Worm (Caenorhabditis elegans): Measurements from ENCODE around the gene lect-2.
A peak's percentile ranks its signal among the peaks of the same experiment; 100 is the strongest.

The lect-2 gene

ce11 chrII:5774120-5774519, 16.4 kb upstream of the lect-2 start, which contains the start of the genes dmd-5 and F10C1.1:
Gene dmd-5 (minus strand): TSS chrII:5774220.
Gene F10C1.1 (plus strand): TSS chrII:5774229.
- no peak for TF ChIP-seq zip-5 (tag; optimal IDR thresholded peaks at IDR 0.05)
- no peak for TF ChIP-seq C08G9.2 (tag; optimal IDR thresholded peaks at IDR 0.05)
- TF ChIP-seq elt-2 (tag; optimal IDR thresholded peaks at IDR 0.05): no peak
- TF ChIP-seq madf-2 (tag; optimal IDR thresholded peaks at IDR 0.05): no peak
- TF ChIP-seq ztf-16 (tag; optimal IDR thresholded peaks at IDR 0.05): no peak
- TF ChIP-seq rnt-1 (tag; optimal IDR thresholded peaks at IDR 0.05): no peak
- TF ChIP-seq hlh-13 (GFP tag; optimal IDR thresholded peaks at IDR 0.05): no peak
- no peak for TF ChIP-seq gmeb-2 (tag; optimal IDR thresholded peaks at IDR 0.05)
- no peak for TF ChIP-seq ceh-9 (tag; optimal IDR thresholded peaks at IDR 0.05)
- no peak for TF ChIP-seq ceh-31 (tag; optimal IDR thresholded peaks at IDR 0.05)
- TF ChIP-seq ahr-1 (tag; optimal IDR thresholded peaks at IDR 0.05): no peak
- TF ChIP-seq pax-1 (tag; optimal IDR thresholded peaks at IDR 0.05): no peak
- TF ChIP-seq K09A11.1 (tag; optimal IDR thresholded peaks at IDR 0.05; ENCODE audit: insufficient read depth): no peak
- TF ChIP-seq tbx-2 (tag; optimal IDR thresholded peaks at IDR 0.05): no peak
- no peak for TF ChIP-seq ttx-3 (tag; optimal IDR thresholded peaks at IDR 0.05)

- TF ChIP-seq pha-2 (tag; optimal IDR thresholded peaks at IDR 0.05) (no peak), nhr-232 (tag; optimal IDR thresholded peaks at IDR 0.05) (no peak), unc-86 (tag; optimal IDR thresholded peaks at IDR 0.05) (no peak), F13H6.1 (tag; optimal IDR thresholded peaks at IDR 0.05) (no peak), hlh-15 (tag; optimal IDR thresholded peaks at IDR 0.05) (no peak), ceh-22 (tag; optimal IDR thresholded peaks at IDR 0.05) (no peak), ceh-48 (tag; optimal IDR thresholded peaks at IDR 0.05) (no peak)
These were observed 15.6 kb upstream of the lect-2 start for ce11 chrII:5774879-5775278.

- TF ChIP-seq madf-2 (tag; optimal IDR thresholded peaks at IDR 0.05) (no peak), pag-3 (tag; optimal IDR thresholded peaks at IDR 0.05; ENCODE audit: borderline replicate concordance) (no peak), zip-5 (tag; optimal IDR thresholded peaks at IDR 0.05) (no peak), hlh-15 (tag; optimal IDR thresholded peaks at IDR 0.05) (no peak), odd-2 (tag; optimal IDR thresholded peaks at IDR 0.05) (no peak), ama-1 (optimal IDR thresholded peaks at IDR 0.05) (no peak), ceh-2 (tag; optimal IDR thresholded peaks at IDR 0.05) (no peak)
These were observed 13.2 kb upstream of the lect-2 start for ce11 chrII:5777372-5777771.

DNA sequence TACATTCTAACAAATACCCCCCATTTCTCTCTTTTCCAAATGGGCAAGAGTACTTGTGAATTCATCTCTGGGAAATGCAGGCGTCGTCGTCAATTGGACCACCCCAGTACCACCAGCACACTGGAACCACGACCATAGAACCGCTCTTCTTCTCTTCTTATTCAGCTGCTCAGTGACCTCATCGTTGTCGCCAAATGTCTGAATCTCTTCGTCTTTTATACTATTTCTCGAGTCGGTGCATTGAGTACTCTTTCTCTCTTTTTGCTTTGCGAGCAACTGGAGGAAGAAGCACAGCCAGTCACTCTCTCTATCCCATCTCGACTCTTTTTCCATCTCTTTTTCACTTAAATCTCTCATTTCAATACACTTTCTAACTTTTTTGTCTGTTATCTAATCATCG, 10.7 kb upstream of the lect-2 start:
- TF ChIP-seq hlh-30 (tag; optimal IDR thresholded peaks at IDR 0.05; ENCODE audit: insufficient read depth): no peak
- TF ChIP-seq lin-11 (tag; optimal IDR thresholded peaks at IDR 0.05): no peak
- TF ChIP-seq ceh-18 (tag; optimal IDR thresholded peaks at IDR 0.05): peak; percentile 46
- no peak for TF ChIP-seq fkh-10 (GFP tag; optimal IDR thresholded peaks at IDR 0.05)
- no peak for TF ChIP-seq unc-86 (tag; optimal IDR thresholded peaks at IDR 0.05)
- no peak for TF ChIP-seq rnt-1 (tag; optimal IDR thresholded peaks at IDR 0.05)
- no peak for TF ChIP-seq zip-5 (tag; optimal IDR thresholded peaks at IDR 0.05)
- no peak for TF ChIP-seq odd-2 (tag; optimal IDR thresholded peaks at IDR 0.05)
- no peak for TF ChIP-seq F13H6.1 (tag; optimal IDR thresholded peaks at IDR 0.05)
- no peak for TF ChIP-seq pqm-1 (tag; optimal IDR thresholded peaks at IDR 0.05)
- no peak for TF ChIP-seq mec-3 (tag; optimal IDR thresholded peaks at IDR 0.05; ENCODE audit: borderline replicate concordance)
- TF ChIP-seq ama-1 (optimal IDR thresholded peaks at IDR 0.05): no peak
- TF ChIP-seq T23F11.4 (GFP tag; optimal IDR thresholded peaks at IDR 0.05): no peak
- TF ChIP-seq dmd-4 (tag; optimal IDR thresholded peaks at IDR 0.05; ENCODE audit: borderline replicate concordance): no peak
- no peak for TF ChIP-seq nhr-232 (tag; optimal IDR thresholded peaks at IDR 0.05)
- TF ChIP-seq K09A11.1 (tag; optimal IDR thresholded peaks at IDR 0.05; ENCODE audit: insufficient read depth): no peak
- no peak for TF ChIP-seq C08G9.2 (tag; optimal IDR thresholded peaks at IDR 0.05)
- TF ChIP-seq sdc-2 (tag; optimal IDR thresholded peaks at IDR 0.05): no peak
- TF ChIP-seq fax-1 (tag; optimal IDR thresholded peaks at IDR 0.05): no peak
- no peak for TF ChIP-seq fkh-6 (tag; optimal IDR thresholded peaks at IDR 0.05)
- peak; percentile 11 for TF ChIP-seq tbx-2 (tag; optimal IDR thresholded peaks at IDR 0.05)
- TF ChIP-seq tbx-7 (tag; optimal IDR thresholded peaks at IDR 0.05): no peak
- TF ChIP-seq unc-42 (tag; optimal IDR thresholded peaks at IDR 0.05): peak; percentile 67
- TF ChIP-seq ceh-2 (tag; optimal IDR thresholded peaks at IDR 0.05): no peak
- peak; percentile 21 for TF ChIP-seq ceh-48 (tag; optimal IDR thresholded peaks at IDR 0.05)
- no peak for TF ChIP-seq sox-4 (tag; optimal IDR thresholded peaks at IDR 0.05)
- peak; percentile 26 for TF ChIP-seq ceh-31 (tag; optimal IDR thresholded peaks at IDR 0.05)
- peak; percentile 2 for TF ChIP-seq ceh-14 (tag; optimal IDR thresholded peaks at IDR 0.05)
- no peak for TF ChIP-seq pha-2 (tag; optimal IDR thresholded peaks at IDR 0.05)
- no peak for TF ChIP-seq ceh-45 (GFP tag; IDR thresholded peaks at IDR 0.05)
- peak; percentile 42 for TF ChIP-seq unc-55 (GFP tag; optimal IDR thresholded peaks at IDR 0.05)
- TF ChIP-seq eyg-1 (tag; optimal IDR thresholded peaks at IDR 0.05): no peak
- TF ChIP-seq nfya-1 (tag; optimal IDR thresholded peaks at IDR 0.05): peak; percentile 33
- no peak for TF ChIP-seq gmeb-2 (tag; optimal IDR thresholded peaks at IDR 0.05)
- no peak for TF ChIP-seq sox-2 (GFP tag; IDR thresholded peaks at IDR 0.05)

All from whole organism, late embryonic.